Worm (Caenorhabditis elegans) whole organism, mixed stage, embryonic: Measurements from ENCODE around the gene F53A9.9.

Source experiments
- ceh-83 ChIP-seq: fragments of 200-800 bp; sonication (Bioruptor generic); optimal IDR thresholded peaks from 2 replicates; lab custom pipeline; 2018; ENCODE audit warnings: mild to moderate bottlenecking, missing genetic modification characterization, missing compliant biosample characterization
- hlh-1 ChIP-seq: fragments of 150-350 bp; optimal IDR thresholded peaks from 2 replicates; lab custom pipeline; 2014; ENCODE audit warnings: missing biosample characterization, missing genetic modification reagents, missing genetic modification characterization
- mep-1 ChIP-seq: fragments of 150-350 bp; optimal IDR thresholded peaks from 2 replicates; lab custom pipeline; 2017; ENCODE audit warnings: missing biosample characterization, missing genetic modification reagents, missing genetic modification characterization, inconsistent platforms
- nhr-12 ChIP-seq: fragments of 150-350 bp; optimal IDR thresholded peaks from 2 replicates; lab custom pipeline; 2014; ENCODE audit warnings: missing biosample characterization, missing genetic modification characterization
- nhr-237 ChIP-seq: fragments of 150-350 bp; optimal IDR thresholded peaks from 2 replicates; lab custom pipeline; 2014; ENCODE audit warnings: missing biosample characterization, missing genetic modification characterization
- pha-4 ChIP-seq: fragments of 150-350 bp; optimal IDR thresholded peaks from 2 replicates; lab custom pipeline; 2018; ENCODE audit warnings: missing biosample characterization, missing genetic modification reagents, missing genetic modification characterization
- tbx-8 ChIP-seq: fragments of 200-800 bp; sonication (Bioruptor generic); optimal IDR thresholded peaks from 2 replicates; lab custom pipeline; 2018; ENCODE audit warnings: mild to moderate bottlenecking, missing genetic modification characterization, moderate library complexity, missing compliant biosample characterization
- unc-39 ChIP-seq: fragments of 150-350 bp; optimal IDR thresholded peaks from 2 replicates; lab custom pipeline; 2014; ENCODE audit warnings: missing biosample characterization, missing genetic modification characterization

DNA sequence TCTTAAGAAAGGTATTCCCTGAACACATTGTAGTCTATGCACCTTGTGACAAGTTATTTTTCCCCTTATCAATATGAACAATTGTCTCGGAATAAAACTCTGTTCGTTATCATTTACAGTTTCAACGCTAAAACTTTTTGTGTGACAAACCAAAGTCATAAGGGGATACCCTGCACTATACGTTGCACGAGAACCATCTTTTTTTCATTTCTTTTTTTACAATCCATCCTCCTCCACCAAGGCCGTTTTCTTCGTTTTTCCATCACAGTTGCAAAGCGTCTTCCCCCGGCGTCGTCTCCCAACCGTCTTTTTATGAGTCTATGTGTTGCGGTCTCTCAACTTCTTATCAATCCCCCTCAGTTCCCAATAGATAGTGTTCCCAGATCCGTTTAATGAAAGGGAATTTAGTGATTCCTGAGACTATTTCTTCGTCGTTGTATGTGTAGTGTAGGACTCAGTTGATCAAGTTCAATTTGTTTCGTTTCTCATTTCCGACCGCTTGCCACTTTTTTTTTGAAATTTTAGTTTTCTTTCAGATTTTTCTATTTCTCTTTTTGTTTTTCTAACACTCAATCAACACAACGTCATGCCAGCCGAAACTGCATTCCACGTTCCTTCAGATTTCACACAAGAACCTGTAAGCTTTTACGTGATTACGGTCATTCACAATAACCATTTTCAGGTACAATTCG, 44.3 kb downstream of the F53A9.9 start:
- no peak for TF ChIP-seq mep-1 (tag; lab: Kevin White, UChicago)
- TF ChIP-seq ceh-83 (GFP tag; lab: Kevin White, UChicago): no peak
- no peak for TF ChIP-seq hlh-1 (tag; lab: Kevin White, UChicago)
- TF ChIP-seq tbx-8 (GFP tag; lab: Kevin White, UChicago): no peak
- TF ChIP-seq pha-4 (tag; lab: Kevin White, UChicago): no peak
- no peak for TF ChIP-seq nhr-237
- TF ChIP-seq unc-39 (tag; lab: Kevin White, UChicago): no peak
- no peak for TF ChIP-seq nhr-12 (tag; lab: Kevin White, UChicago)
